Worm (Caenorhabditis elegans) whole organism, mixed stage, embryonic: ENCODE measurements around the gene ztf-7.

Experiments
- M03D4.4 ChIP-seq: sonication (generic microtip); optimal IDR thresholded peaks from 2 replicates; lab custom pipeline; 2017; ENCODE audit warnings: mild to moderate bottlenecking, missing genetic modification characterization, missing compliant biosample characterization
- elt-3 ChIP-seq: fragments of 150-350 bp; optimal IDR thresholded peaks from 2 replicates; lab custom pipeline; 2014; ENCODE audit warnings: missing biosample characterization, missing genetic modification characterization
- lin-13 ChIP-seq: fragments of 150-350 bp; optimal IDR thresholded peaks from 2 replicates; lab custom pipeline; 2014; ENCODE audit warnings: missing biosample characterization, missing genetic modification characterization
- mep-1 ChIP-seq: fragments of 150-350 bp; optimal IDR thresholded peaks from 2 replicates; lab custom pipeline; 2017; ENCODE audit warnings: missing biosample characterization, missing genetic modification reagents, missing genetic modification characterization, inconsistent platforms
- sem-2 ChIP-seq: fragments of 200-800 bp; sonication (Bioruptor generic); optimal IDR thresholded peaks from 2 replicates; lab custom pipeline; 2018; ENCODE audit warnings: mild to moderate bottlenecking, missing genetic modification characterization, missing compliant biosample characterization

DNA sequence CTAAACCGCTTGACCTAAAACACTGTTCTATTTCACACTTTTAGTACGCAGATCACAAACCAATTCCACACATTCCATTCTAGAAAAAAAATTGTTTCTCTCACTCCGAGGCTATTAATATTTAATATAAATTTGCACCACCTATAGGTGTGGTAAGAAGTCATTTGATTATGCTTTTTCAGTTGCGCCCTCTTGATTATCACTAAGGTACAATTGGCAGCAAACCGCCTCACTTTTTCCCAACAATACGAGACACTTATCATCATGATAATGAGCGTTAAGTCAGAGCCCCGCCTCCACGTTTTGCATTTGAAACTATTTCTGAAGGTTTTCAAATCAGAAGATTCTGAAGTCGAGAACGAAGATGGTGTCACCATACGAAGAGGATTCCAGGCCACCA lies 52.2 kb downstream of the ztf-7 start, which contains the start of gene aqp-4:
- TF ChIP-seq mep-1 (tag; lab: Kevin White, UChicago): no peak
- TF ChIP-seq sem-2 (GFP tag; lab: Kevin White, UChicago): no peak
- no peak for TF ChIP-seq lin-13 (tag; lab: Kevin White, UChicago)
- TF ChIP-seq elt-3 (tag; lab: Kevin White, UChicago): no peak
- TF ChIP-seq M03D4.4 (tag; lab: Kevin White, UChicago): no peak
